Worm (Caenorhabditis elegans) whole organism, L4 larva: Measurements from ENCODE around the gene B0228.8.
A peak's percentile ranks its signal among the peaks of the same experiment; 100 is the strongest.

Experiments used
- D1046.2 ChIP-seq: fragments of 200-800 bp; sonication (Bioruptor generic); IDR thresholded peaks from 2 replicates; pipeline ENCODE4 v1.3.6; 2022; ENCODE audit warnings: missing genetic modification characterization, missing compliant biosample characterization
- F37D6.2 ChIP-seq: sonication (generic microtip); optimal IDR thresholded peaks from 2 replicates; lab custom pipeline; 2016; ENCODE audit warnings: mild to moderate bottlenecking, missing genetic modification characterization, missing compliant biosample characterization
- T26A8.4 ChIP-seq: fragments of 200-800 bp; sonication (Bioruptor generic); IDR thresholded peaks from 2 replicates; pipeline ENCODE4 v1.3.6; 2022; ENCODE audit warnings: missing genetic modification characterization, missing compliant biosample characterization
- Y48G9A.11 ChIP-seq: fragments of 200-800 bp; sonication (Bioruptor generic); IDR thresholded peaks from 2 replicates; pipeline ENCODE4 v1.3.6; 2022; ENCODE audit warnings: missing genetic modification reagents, missing genetic modification characterization, missing compliant biosample characterization
- aha-1 ChIP-seq: fragments of 150-350 bp; peaks from one replicate; lab custom pipeline; 2014; ENCODE audit warnings: missing biosample characterization, missing genetic modification characterization
- ama-1 ChIP-seq: fragments of 150-350 bp; optimal IDR thresholded peaks from 2 replicates; lab custom pipeline; 2014; ENCODE audit warnings: inconsistent platforms, mixed read lengths
- ceh-28 ChIP-seq: fragments of 150-350 bp; optimal IDR thresholded peaks from 2 replicates; lab custom pipeline; 2014; ENCODE audit warnings: missing biosample characterization, missing genetic modification reagents, missing genetic modification characterization
- ceh-32 ChIP-seq: sonication (generic microtip); optimal IDR thresholded peaks from 2 replicates; lab custom pipeline; 2016; ENCODE audit warnings: mild to moderate bottlenecking, missing genetic modification characterization, missing compliant biosample characterization; ENCODE audit not compliant: poor library complexity
- ces-1 ChIP-seq: fragments of 150-350 bp; sonication (generic microtip); optimal IDR thresholded peaks from 4 replicates; lab custom pipeline; 2014; ENCODE audit warnings: missing biosample characterization, missing genetic modification reagents, missing genetic modification characterization
- cey-2 ChIP-seq: sonication (generic microtip); optimal IDR thresholded peaks from 3 replicates; lab custom pipeline; 2017; ENCODE audit warnings: missing genetic modification characterization, mild to moderate bottlenecking, missing compliant biosample characterization, antibody characterized with exemption, borderline replicate concordance; ENCODE audit not compliant: insufficient read depth
- ctbp-1 ChIP-seq: fragments of 200-800 bp; sonication (Bioruptor generic); IDR thresholded peaks from 2 replicates; pipeline ENCODE4 v1.3.6; 2022; ENCODE audit warnings: missing genetic modification reagents, missing genetic modification characterization, missing compliant biosample characterization
- dmd-6 ChIP-seq: fragments of 200-800 bp; sonication (Bioruptor generic); IDR thresholded peaks from 2 replicates; pipeline ENCODE4 v1.3.6; 2022; ENCODE audit warnings: missing genetic modification reagents, missing genetic modification characterization, missing compliant biosample characterization
- dmd-9 ChIP-seq: fragments of 200-800 bp; sonication (Bioruptor generic); IDR thresholded peaks from 2 replicates; pipeline ENCODE4 v1.3.6; 2022; ENCODE audit warnings: missing genetic modification reagents, missing genetic modification characterization, missing compliant biosample characterization
- dpl-1 ChIP-seq: fragments of 150-350 bp; optimal IDR thresholded peaks from 2 replicates; lab custom pipeline; 2014; ENCODE audit warnings: missing biosample characterization, missing genetic modification reagents, missing genetic modification characterization
- duxl-1 ChIP-seq: sonication (generic microtip); optimal IDR thresholded peaks from 2 replicates; lab custom pipeline; 2016; ENCODE audit warnings: mild to moderate bottlenecking, missing genetic modification characterization, moderate library complexity, missing compliant biosample characterization; ENCODE audit not compliant: poor library complexity
- dve-1 ChIP-seq: sonication (generic microtip); optimal IDR thresholded peaks from 2 replicates; lab custom pipeline; 2017; ENCODE audit warnings: antibody characterized with exemption, mild to moderate bottlenecking, missing genetic modification characterization, missing compliant biosample characterization; ENCODE audit not compliant: insufficient read depth
- fkh-10 ChIP-seq: fragments of 150-350 bp; optimal IDR thresholded peaks from 2 replicates; lab custom pipeline; 2014; ENCODE audit warnings: missing biosample characterization, missing genetic modification reagents, missing genetic modification characterization
- gei-8 ChIP-seq: fragments of 200-800 bp; sonication (Bioruptor generic); optimal IDR thresholded peaks from 2 replicates; lab custom pipeline; 2018; ENCODE audit warnings: mild to moderate bottlenecking, missing genetic modification characterization, missing compliant biosample characterization
- hif-1 ChIP-seq, 2 experiments: sonication (generic microtip); optimal IDR thresholded peaks; 2 replicates each; lab custom pipeline; 2016 to 2017; ENCODE audit warnings: missing compliant biosample characterization in 2 of 2, missing genetic modification characterization in 2 of 2, missing genetic modification reagents in 2 of 2, missing genotype in 2 of 2, mild to moderate bottlenecking in 1 of 2
- hlh-11 ChIP-seq: fragments of 200-800 bp; sonication (Bioruptor generic); optimal IDR thresholded peaks from 2 replicates; lab custom pipeline; 2018; ENCODE audit warnings: mild to moderate bottlenecking, missing genetic modification characterization, missing compliant biosample characterization
- hlh-30 ChIP-seq: sonication (generic microtip); optimal IDR thresholded peaks from 2 replicates; lab custom pipeline; 2017; ENCODE audit warnings: antibody characterized with exemption, mild to moderate bottlenecking, missing genetic modification characterization, missing compliant biosample characterization; ENCODE audit not compliant: insufficient read depth
- lin-15B ChIP-seq: fragments of 150-350 bp; sonication (generic microtip); optimal IDR thresholded peaks from 3 replicates; lab custom pipeline; 2014; ENCODE audit warnings: missing biosample characterization, missing genetic modification characterization
- lin-29 ChIP-seq: fragments of 200-800 bp; sonication (Bioruptor generic); IDR thresholded peaks from 2 replicates; pipeline ENCODE4 v1.3.6; 2022; ENCODE audit warnings: missing genetic modification reagents, missing genetic modification characterization, missing compliant biosample characterization
- lin-38 ChIP-seq: fragments of 200-800 bp; sonication (Bioruptor generic); IDR thresholded peaks from 2 replicates; pipeline ENCODE4 v1.3.6; 2022; ENCODE audit warnings: missing genetic modification reagents, missing genetic modification characterization, missing compliant biosample characterization
- lin-39 ChIP-seq: fragments of 150-350 bp; optimal IDR thresholded peaks from 2 replicates; lab custom pipeline; 2014; ENCODE audit warnings: missing biosample characterization, missing genetic modification reagents, missing genetic modification characterization
- lir-3 ChIP-seq: sonication (generic microtip); optimal IDR thresholded peaks from 2 replicates; lab custom pipeline; 2016; ENCODE audit warnings: mild to moderate bottlenecking, missing genetic modification characterization, missing compliant biosample characterization
- lsy-2 ChIP-seq, 2 experiments: fragments of 150-350 bp in 1 of 2; sonication (generic microtip) in 1 of 2; optimal IDR thresholded peaks; 2 replicates each; lab custom pipeline; 2014 to 2017; ENCODE audit warnings: missing biosample characterization in 2 of 2, missing genetic modification characterization in 2 of 2
- mdl-1 ChIP-seq, 2 experiments: fragments of 150-350 bp in 1 of 2; sonication (generic microtip) in 1 of 2; optimal IDR thresholded peaks; 2 replicates each; lab custom pipeline; 2014 to 2017; ENCODE audit warnings: missing biosample characterization in 2 of 2, missing genetic modification characterization in 2 of 2
- pha-4 ChIP-seq, 2 experiments: fragments of 150-350 bp in 1 of 2; fragments of 200-800 bp in 1 of 2; sonication (Bioruptor generic) in 1 of 2; IDR thresholded peaks in 1 of 2; optimal IDR thresholded peaks in 1 of 2; 2 replicates each; pipeline versions ENCODE4 v1.3.6 to Lab custom; 2014 to 2022; ENCODE audit warnings: missing genetic modification characterization in 2 of 2, missing genetic modification reagents in 2 of 2, missing biosample characterization in 1 of 2, missing compliant biosample characterization in 1 of 2
- rbr-2 ChIP-seq: sonication (generic microtip); optimal IDR thresholded peaks from 2 replicates; lab custom pipeline; 2016; ENCODE audit warnings: missing genotype, missing genetic modification characterization, missing compliant biosample characterization
- sdz-12 ChIP-seq: fragments of 200-800 bp; sonication (Bioruptor generic); optimal IDR thresholded peaks from 2 replicates; lab custom pipeline; 2018; ENCODE audit warnings: mild to moderate bottlenecking, missing genetic modification characterization, missing compliant biosample characterization
- snpc-1.2 ChIP-seq: fragments of 200-800 bp; sonication (Bioruptor generic); IDR thresholded peaks from 2 replicates; pipeline ENCODE4 v1.3.6; 2022; ENCODE audit warnings: missing genetic modification reagents, missing genetic modification characterization, missing compliant biosample characterization
- snpc-4 ChIP-seq: fragments of 150-350 bp; optimal IDR thresholded peaks from 2 replicates; lab custom pipeline; 2014; ENCODE audit warnings: missing biosample characterization, missing genetic modification characterization
- tag-97 ChIP-seq: fragments of 200-800 bp; sonication (Bioruptor generic); IDR thresholded peaks from 2 replicates; pipeline ENCODE4 v1.3.6; 2022; ENCODE audit warnings: missing genetic modification characterization, missing compliant biosample characterization
- unc-130 ChIP-seq: sonication (generic microtip); optimal IDR thresholded peaks from 2 replicates; lab custom pipeline; 2016; ENCODE audit warnings: missing genetic modification reagents, missing genetic modification characterization, missing compliant biosample characterization
- unc-62 ChIP-seq, 3 experiments: fragments of 150-350 bp in 1 of 3; sonication (generic microtip); optimal IDR thresholded peaks in 2 of 3; peaks in 1 of 3; 1 replicate in 1 of 3; 2 replicates in 2 of 3; lab custom pipeline; 2014 to 2017; ENCODE audit warnings: missing biosample characterization in 3 of 3, missing genetic modification characterization in 3 of 3, missing genetic modification reagents in 3 of 3, missing genotype in 1 of 3
- zfp-2 ChIP-seq: sonication (generic microtip); optimal IDR thresholded peaks from 2 replicates; lab custom pipeline; 2016; ENCODE audit warnings: mild to moderate bottlenecking, missing genetic modification characterization, missing compliant biosample characterization
- zfp-3 ChIP-seq: fragments of 200-800 bp; sonication (Bioruptor generic); conservative IDR thresholded peaks from 2 replicates; pipeline ENCODE4 v1.3.6; 2022; ENCODE audit warnings: missing genetic modification reagents, missing genetic modification characterization, missing compliant biosample characterization
- zip-11 ChIP-seq: fragments of 200-800 bp; sonication (Bioruptor generic); IDR thresholded peaks from 2 replicates; pipeline ENCODE4 v1.3.6; 2022; ENCODE audit warnings: missing genetic modification characterization, missing compliant biosample characterization
- ztf-11 ChIP-seq: fragments of 150-350 bp; optimal IDR thresholded peaks from 2 replicates; lab custom pipeline; 2014; ENCODE audit warnings: missing biosample characterization, missing genetic modification characterization
- ztf-7 ChIP-seq: fragments of 150-350 bp; optimal IDR thresholded peaks from 2 replicates; lab custom pipeline; 2014; ENCODE audit warnings: missing biosample characterization, missing genetic modification characterization

Gene B0228.8

ce11 chrII:7716112-7716511, 45.2 kb downstream of the B0228.8 start:
- TF ChIP-seq dve-1 (no peak), cey-2 (no peak), hif-1 (tag; optimal IDR thresholded peaks at IDR 0.05; lab: Kevin White, UChicago) (no peak), ceh-28 (tag; lab: Kevin White, UChicago) (no peak), tag-97 (GFP tag; lab: Robert Waterston, UW) (no peak), mdl-1 (tag; optimal IDR thresholded peaks at IDR 0.05; lab: Kevin White, UChicago) (no peak), ztf-7 (tag; lab: Kevin White, UChicago) (no peak), lin-15B (tag; lab: Kevin White, UChicago) (no peak), pha-4 (GFP tag; IDR thresholded peaks at IDR 0.05; lab: Robert Waterston, UW) (no peak), pha-4 (tag; optimal IDR thresholded peaks at IDR 0.05; lab: Kevin White, UChicago) (no peak), snpc-1.2 (no peak), snpc-4 (tag; lab: Kevin White, UChicago) (no peak), gei-8 (GFP tag; lab: Kevin White, UChicago) (no peak), zfp-3 (GFP tag; lab: Robert Waterston, UW) (no peak), ama-1 (lab: Kevin White, UChicago) (no peak), zip-11 (GFP tag; lab: Robert Waterston, UW) (no peak), lin-39 (no peak), ceh-32 (tag; lab: Kevin White, UChicago) (no peak), lir-3 (tag; lab: Kevin White, UChicago) (no peak), Y48G9A.11 (GFP tag; lab: Robert Waterston, UW) (no peak), ztf-11 (tag; lab: Kevin White, UChicago) (no peak), unc-130 (no peak), lsy-2 (tag; optimal IDR thresholded peaks at IDR 0.05; lab: Kevin White, UChicago) (no peak), dmd-9 (no peak), T26A8.4 (GFP tag; lab: Robert Waterston, UW) (no peak), sdz-12 (GFP tag; lab: Kevin White, UChicago) (no peak), hlh-11 (tag; lab: Kevin White, UChicago) (no peak), lin-29 (GFP tag; lab: Robert Waterston, UW) (no peak), zfp-2 (no peak), ces-1 (GFP tag; lab: Kevin White, UChicago) (peak; percentile 42), fkh-10 (GFP tag; lab: Kevin White, UChicago) (peak; percentile 82), F37D6.2 (tag; lab: Kevin White, UChicago) (peak; percentile 5), unc-62 (GFP tag; optimal IDR thresholded peaks at IDR 0.05 in 1 of 2; lab: Kevin White, UChicago) (peak in 1 of 2 experiments; percentile 87), unc-62 (tag; optimal IDR thresholded peaks at IDR 0.05; lab: Kevin White, UChicago) (no peak), lin-38 (GFP tag; lab: Robert Waterston, UW) (no peak), dpl-1 (no peak), ctbp-1 (GFP tag; lab: Robert Waterston, UW) (0 out of 2 replicates have a peak, but pooled peaks have one; percentile 48), aha-1 (peak; percentile 86)

ce11 chrII:7714614-7715186, 46.6 kb downstream of the B0228.8 start:
- peak; percentile 77 for TF ChIP-seq fkh-10 (GFP tag; lab: Kevin White, UChicago)
- no peak for TF ChIP-seq D1046.2
- peak; percentile 30; the same call in 1 of the 2 replicates for TF ChIP-seq dmd-6 (GFP tag; lab: Robert Waterston, UW)
- peak in 1 of 2 experiments; percentile 27 for TF ChIP-seq lsy-2 (tag; optimal IDR thresholded peaks at IDR 0.05; lab: Kevin White, UChicago)
- TF ChIP-seq unc-62 (GFP tag; optimal IDR thresholded peaks at IDR 0.05 in 1 of 2; lab: Kevin White, UChicago) = peak in 1 of 2 experiments; percentile 77
- no peak for TF ChIP-seq unc-62 (tag; optimal IDR thresholded peaks at IDR 0.05; lab: Kevin White, UChicago)
- TF ChIP-seq cey-2 = no peak
- no peak for TF ChIP-seq duxl-1 (tag; lab: Kevin White, UChicago)
- peak; percentile 25 for TF ChIP-seq rbr-2 (tag; lab: Kevin White, UChicago)
- TF ChIP-seq ces-1 (GFP tag; lab: Kevin White, UChicago) = peak; percentile 84
- peak; percentile 21; the same call in 1 of the 2 replicates for TF ChIP-seq ctbp-1 (GFP tag; lab: Robert Waterston, UW)
- TF ChIP-seq mdl-1 (tag; optimal IDR thresholded peaks at IDR 0.05; lab: Kevin White, UChicago) = peak in 1 of 2 experiments; percentile 27
- TF ChIP-seq hlh-30 (tag; lab: Kevin White, UChicago) = peak; percentile 53
